Worm (Caenorhabditis elegans): Measurements from ENCODE around the gene kcmf-1.

Gene kcmf-1

ce11 chrIII:7835684-7836083 lies 6.5 kb downstream of the kcmf-1 start:
- TF ChIP-seq lin-32 (GFP tag; optimal IDR thresholded peaks at IDR 0.05) (no peak), sptf-1 (tag; optimal IDR thresholded peaks at IDR 0.05) (no peak), bed-3 (GFP tag; optimal IDR thresholded peaks at IDR 0.05) (no peak), flh-1 (GFP tag; optimal IDR thresholded peaks at IDR 0.05) (no peak), sem-2 (GFP tag; optimal IDR thresholded peaks at IDR 0.05) (no peak), ceh-83 (GFP tag; optimal IDR thresholded peaks at IDR 0.05) (no peak), ceh-43 (GFP tag; optimal IDR thresholded peaks at IDR 0.05) (no peak)

ce11 chrIII:7837567-7837966 lies 8.4 kb downstream of the kcmf-1 start:
- TF ChIP-seq mep-1 (tag; optimal IDR thresholded peaks at IDR 0.05) (no peak), ceh-43 (GFP tag; optimal IDR thresholded peaks at IDR 0.05) (no peak), mls-2 (tag; optimal IDR thresholded peaks at IDR 0.05) (no peak), nhr-2 (tag; optimal IDR thresholded peaks at IDR 0.05) (no peak), flh-1 (GFP tag; optimal IDR thresholded peaks at IDR 0.05) (no peak), ceh-83 (GFP tag; optimal IDR thresholded peaks at IDR 0.05) (no peak), ham-2 (GFP tag; optimal IDR thresholded peaks at IDR 0.05) (no peak), blmp-1 (tag; optimal IDR thresholded peaks at IDR 0.05) (no peak), lin-13 (tag; optimal IDR thresholded peaks at IDR 0.05) (no peak), nhr-237 (tag; optimal IDR thresholded peaks at IDR 0.05) (no peak), nhr-28 (tag; optimal IDR thresholded peaks at IDR 0.05) (no peak), zip-8 (tag; optimal IDR thresholded peaks at IDR 0.05) (no peak), lsy-2 (tag; optimal IDR thresholded peaks at IDR 0.05) (no peak)

- TF ChIP-seq sptf-1 (tag; optimal IDR thresholded peaks at IDR 0.05) (no peak), hlh-1 (tag; optimal IDR thresholded peaks at IDR 0.05) (no peak), flh-1 (GFP tag; optimal IDR thresholded peaks at IDR 0.05) (no peak)
These were observed 9.9 kb downstream of the kcmf-1 start, which contains the start of gene ceh-23 for ce11 chrIII:7838907-7839642. Gene ceh-23 (plus strand): TSS chrIII:7839592.

ce11 chrIII:7843536-7843935 lies 14.3 kb downstream of the kcmf-1 start, which contains the start of gene ZK652.8:
Gene ZK652.8 (minus strand): TSS chrIII:7843636.
- no peak for TF ChIP-seq sptf-1 (tag; optimal IDR thresholded peaks at IDR 0.05)
- TF ChIP-seq elt-1 (tag; optimal IDR thresholded peaks at IDR 0.05; ENCODE audit: borderline replicate concordance, insufficient read depth) = no peak
- no peak for TF ChIP-seq mab-5 (tag; optimal IDR thresholded peaks at IDR 0.05)
- no peak for TF ChIP-seq unc-62 (GFP tag; optimal IDR thresholded peaks at IDR 0.05)
- TF ChIP-seq lin-32 (GFP tag; optimal IDR thresholded peaks at IDR 0.05) = no peak
- TF ChIP-seq ztf-11 (tag; optimal IDR thresholded peaks at IDR 0.05) = no peak
- no peak for TF ChIP-seq tbx-8 (GFP tag; optimal IDR thresholded peaks at IDR 0.05)
- no peak for TF ChIP-seq drap-1 (GFP tag; optimal IDR thresholded peaks at IDR 0.05)
- no peak for TF ChIP-seq bed-3 (GFP tag; optimal IDR thresholded peaks at IDR 0.05)
- TF ChIP-seq ces-1 (GFP tag; optimal IDR thresholded peaks at IDR 0.05) = no peak
- no peak for TF ChIP-seq nhr-28 (tag; optimal IDR thresholded peaks at IDR 0.05)

- TF ChIP-seq mab-5 (tag; optimal IDR thresholded peaks at IDR 0.05) = no peak
- TF ChIP-seq unc-62 (GFP tag; optimal IDR thresholded peaks at IDR 0.05) = no peak
- TF ChIP-seq ces-1 (GFP tag; optimal IDR thresholded peaks at IDR 0.05) = peak; percentile 91
- TF ChIP-seq mep-1 (tag; optimal IDR thresholded peaks at IDR 0.05) = no peak
- TF ChIP-seq hlh-1 (tag; optimal IDR thresholded peaks at IDR 0.05) = no peak
- no peak for TF ChIP-seq nhr-2 (tag; optimal IDR thresholded peaks at IDR 0.05)
- TF ChIP-seq unc-120 (tag; optimal IDR thresholded peaks at IDR 0.05; ENCODE audit: poor library complexity, severe bottlenecking) = no peak
- no peak for TF ChIP-seq nhr-28 (tag; optimal IDR thresholded peaks at IDR 0.05)
These were observed 19.0 kb downstream of the kcmf-1 start for ce11 chrIII:7848173-7848572.

ce11 chrIII:7854494-7855184 lies 25.4 kb downstream of the kcmf-1 start, which contains the start of gene rpl-35:
Gene rpl-35 (plus strand): TSS chrIII:7855134.
- TF ChIP-seq nhr-12 (tag; optimal IDR thresholded peaks at IDR 0.05) (peak; percentile 78), mls-2 (tag; optimal IDR thresholded peaks at IDR 0.05) (peak; percentile 91), ztf-11 (tag; optimal IDR thresholded peaks at IDR 0.05) (peak; percentile 92), nhr-28 (tag; optimal IDR thresholded peaks at IDR 0.05) (peak; percentile 85), ceh-39 (tag; optimal IDR thresholded peaks at IDR 0.05) (peak; percentile 97), ceh-83 (GFP tag; optimal IDR thresholded peaks at IDR 0.05) (peak; percentile 80), nhr-76 (tag; optimal IDR thresholded peaks at IDR 0.05) (peak; percentile 59), zip-8 (tag; optimal IDR thresholded peaks at IDR 0.05) (peak; percentile 2), elt-3 (tag; optimal IDR thresholded peaks at IDR 0.05) (peak; percentile 91), ceh-43 (GFP tag; optimal IDR thresholded peaks at IDR 0.05) (peak; percentile 86), ham-2 (GFP tag; optimal IDR thresholded peaks at IDR 0.05) (peak; percentile 78), nhr-237 (tag; optimal IDR thresholded peaks at IDR 0.05) (peak; percentile 99), lsy-2 (tag; optimal IDR thresholded peaks at IDR 0.05) (peak; percentile 95), pha-4 (tag; optimal IDR thresholded peaks at IDR 0.05) (peak; percentile 99), lin-32 (GFP tag; optimal IDR thresholded peaks at IDR 0.05) (peak; percentile 58), bed-3 (GFP tag; optimal IDR thresholded peaks at IDR 0.05) (peak; percentile 76), tbx-8 (GFP tag; optimal IDR thresholded peaks at IDR 0.05) (peak; percentile 85), cnd-1 (tag; optimal IDR thresholded peaks at IDR 0.05) (peak; percentile 91), unc-62 (GFP tag; optimal IDR thresholded peaks at IDR 0.05) (peak; percentile 91), hlh-1 (tag; optimal IDR thresholded peaks at IDR 0.05) (peak; percentile 79), elt-1 (tag; optimal IDR thresholded peaks at IDR 0.05; ENCODE audit: borderline replicate concordance, insufficient read depth) (peak; percentile 70), unc-39 (tag; optimal IDR thresholded peaks at IDR 0.05) (peak; percentile 72), mab-5 (tag; optimal IDR thresholded peaks at IDR 0.05) (peak; percentile 66), blmp-1 (tag; optimal IDR thresholded peaks at IDR 0.05) (peak; percentile 84), ces-1 (GFP tag; optimal IDR thresholded peaks at IDR 0.05) (peak; percentile 96), mep-1 (tag; optimal IDR thresholded peaks at IDR 0.05) (peak; percentile 100), sem-2 (GFP tag; optimal IDR thresholded peaks at IDR 0.05) (peak; percentile 46)
